Fruit fly (Drosophila melanogaster): Measurements from ENCODE around the gene Papss.

The Papss gene

DNA sequence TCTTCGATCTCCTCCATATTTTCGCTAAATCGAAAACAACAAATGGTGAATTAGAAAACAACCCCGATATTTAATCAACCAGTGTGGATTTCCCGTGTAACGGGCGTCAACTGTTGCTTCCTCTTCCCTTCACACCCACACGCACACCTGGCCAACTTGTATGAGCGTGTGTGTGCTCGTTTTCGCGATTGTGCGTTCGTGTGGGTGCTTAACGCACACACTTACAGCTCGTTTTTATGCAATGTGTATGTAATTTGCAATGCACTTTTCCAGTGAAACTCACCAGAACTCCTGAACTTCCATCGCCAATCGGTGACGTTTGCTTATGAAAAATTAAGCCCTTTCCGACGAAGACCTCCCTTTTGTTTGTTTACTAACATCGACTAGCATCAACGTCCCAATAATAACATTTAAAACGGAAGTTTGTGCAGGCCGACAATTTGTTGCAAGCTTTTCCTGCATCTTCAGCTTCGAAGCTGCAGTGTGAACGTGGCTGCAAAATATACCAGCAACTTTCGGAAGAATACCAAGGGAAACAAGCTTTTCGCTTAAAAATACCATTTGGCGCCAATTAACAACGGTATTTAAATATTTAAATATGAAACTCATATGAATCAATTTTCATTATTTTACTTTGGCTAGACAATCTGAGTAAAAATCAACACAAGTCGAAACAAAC lies 29.5 kb upstream of the Papss start, which contains the start of gene cyc (continued):
- TF ChIP-seq CG16779 (tag; optimal IDR thresholded peaks at IDR 0.05): no peak
- no peak for TF ChIP-seq cyc (GFP tag; optimal IDR thresholded peaks at IDR 0.05)
- TF ChIP-seq CG4318 (GFP tag; optimal IDR thresholded peaks at IDR 0.05): no peak
- TF ChIP-seq OdsH (GFP tag; optimal IDR thresholded peaks at IDR 0.05): no peak
- no peak for TF ChIP-seq spab (GFP tag; optimal IDR thresholded peaks at IDR 0.05)
- no peak for TF ChIP-seq fkh (GFP tag; optimal IDR thresholded peaks at IDR 0.05)
- no peak for TF ChIP-seq topi (GFP tag; optimal IDR thresholded peaks at IDR 0.05)
- no peak for TF ChIP-seq salr (GFP tag; optimal IDR thresholded peaks at IDR 0.05)
- peak; percentile 33 for TF ChIP-seq dac (GFP tag; optimal IDR thresholded peaks at IDR 0.05)
- TF ChIP-seq pdm3 (GFP tag; optimal IDR thresholded peaks at IDR 0.05): no peak
- peak; percentile 47; the same call in 2 of the 3 replicates for TF ChIP-seq CG8119 (GFP tag; IDR thresholded peaks at IDR 0.05)
- no peak for TF ChIP-seq net (GFP tag; optimal IDR thresholded peaks at IDR 0.05)
- no peak for TF ChIP-seq Eip75B (GFP tag; optimal IDR thresholded peaks at IDR 0.05)
- TF ChIP-seq vri (GFP tag; optimal IDR thresholded peaks at IDR 0.05): no peak
- TF ChIP-seq Hr39 (GFP tag; optimal IDR thresholded peaks at IDR 0.05): no peak
- no peak for TF ChIP-seq Smox (GFP tag; optimal IDR thresholded peaks at IDR 0.05)
- TF ChIP-seq fd59A (GFP tag; optimal IDR thresholded peaks at IDR 0.05): no peak
- TF ChIP-seq Gug (GFP tag; IDR thresholded peaks at IDR 0.05): no peak
- no peak for TF ChIP-seq acj6 (GFP tag; optimal IDR thresholded peaks at IDR 0.05)
- TF ChIP-seq eg (GFP tag; IDR thresholded peaks at IDR 0.05): peak; percentile 32; the same call in 1 of the 3 replicates

DNA sequence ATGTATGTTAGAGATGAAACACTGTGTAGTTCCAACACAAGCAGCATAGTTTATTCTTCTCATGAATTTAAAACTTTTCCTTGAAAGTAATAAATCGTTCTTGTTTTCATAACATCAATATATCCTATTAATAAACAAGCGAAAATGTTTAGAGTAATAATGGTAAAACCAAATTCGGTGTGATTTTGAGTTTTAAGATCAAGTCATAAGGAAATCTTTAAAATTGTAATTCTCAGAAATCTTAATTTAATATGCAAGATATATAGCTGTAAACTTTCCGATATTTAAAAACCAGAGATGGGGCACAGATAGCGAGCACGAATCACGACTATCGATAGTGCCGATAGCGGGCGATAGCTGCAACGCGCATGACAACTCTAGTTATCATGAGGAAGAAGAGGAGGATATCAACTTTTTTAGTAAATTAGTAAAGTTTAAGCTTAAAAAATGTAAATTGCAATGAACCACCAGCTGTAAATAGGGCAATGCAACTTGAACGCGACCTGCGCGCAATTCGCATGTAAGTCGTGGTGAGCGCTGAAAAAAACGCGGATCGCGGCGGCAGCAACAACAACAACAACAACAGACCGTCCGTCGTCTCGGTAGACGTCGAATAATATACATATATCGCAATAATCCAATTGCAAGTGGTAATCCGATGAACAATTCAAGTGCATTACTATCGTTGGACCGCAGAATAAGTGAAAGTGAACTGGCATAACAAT lies 27.1 kb upstream of the Papss start, which contains the start of the genes Fibp and Deaf1:
Gene Fibp, minus strand, starts transcription at position 161 of the 725 bp plus-strand sequence.
Gene Deaf1, plus strand, starts transcription at position 368 of the 725 bp plus-strand sequence.
- TF ChIP-seq Met (GFP tag; optimal IDR thresholded peaks at IDR 0.05) (peak; percentile 77), CG3919 (GFP tag; optimal IDR thresholded peaks at IDR 0.05) (peak; percentile 72), vri (GFP tag; optimal IDR thresholded peaks at IDR 0.05) (no peak), CG6808 (GFP tag; optimal IDR thresholded peaks at IDR 0.05) (no peak), OdsH (GFP tag; optimal IDR thresholded peaks at IDR 0.05) (no peak), dac (GFP tag; optimal IDR thresholded peaks at IDR 0.05) (peak; percentile 21), achi (GFP tag; optimal IDR thresholded peaks at IDR 0.05) (no peak), fd85E (GFP tag; optimal IDR thresholded peaks at IDR 0.05) (no peak), CG7368 (GFP tag; optimal IDR thresholded peaks at IDR 0.05) (peak; percentile 56), CG8119 (GFP tag; IDR thresholded peaks at IDR 0.05) (no peak; the same call in 2 of the 3 replicates), Smox (GFP tag; optimal IDR thresholded peaks at IDR 0.05) (peak; percentile 14), Sox15 (GFP tag; optimal IDR thresholded peaks at IDR 0.05) (peak; percentile 72), Gug (GFP tag; IDR thresholded peaks at IDR 0.05) (peak; percentile 14), CG6792 (GFP tag; optimal IDR thresholded peaks at IDR 0.05) (peak; percentile 63), CG6276 (GFP tag; optimal IDR thresholded peaks at IDR 0.05) (no peak), Ets21C (GFP tag; optimal IDR thresholded peaks at IDR 0.05) (peak; percentile 84), Hr39 (GFP tag; optimal IDR thresholded peaks at IDR 0.05) (peak; percentile 88), CG8319 (GFP tag; optimal IDR thresholded peaks at IDR 0.05) (no peak), CG31627 (GFP tag; optimal IDR thresholded peaks at IDR 0.05) (peak; percentile 91), svp (GFP tag) (no peak), Ets96B (tag; optimal IDR thresholded peaks at IDR 0.05) (peak; percentile 64), net (GFP tag; optimal IDR thresholded peaks at IDR 0.05) (no peak), CG8632 (GFP tag; optimal IDR thresholded peaks at IDR 0.05) (peak; percentile 66), Eip75B (GFP tag; optimal IDR thresholded peaks at IDR 0.05) (peak; percentile 71), dsx (GFP tag; optimal IDR thresholded peaks at IDR 0.05; ENCODE audit: poor library complexity, severe bottlenecking) (peak; percentile 37), CG16779 (tag; optimal IDR thresholded peaks at IDR 0.05) (no peak), acj6 (GFP tag; optimal IDR thresholded peaks at IDR 0.05) (peak; percentile 80), Blimp-1 (GFP tag; optimal IDR thresholded peaks at IDR 0.05) (no peak), CG10631 (GFP tag; optimal IDR thresholded peaks at IDR 0.05) (peak; percentile 84), Lpt (GFP tag; optimal IDR thresholded peaks at IDR 0.05) (peak; percentile 47), Eip93F (GFP tag; optimal IDR thresholded peaks at IDR 0.05) (no peak), CG10669 (GFP tag; optimal IDR thresholded peaks at IDR 0.05) (peak; percentile 55), eg (GFP tag; IDR thresholded peaks at IDR 0.05) (peak; percentile 43; the same call in 2 of the 3 replicates), topi (GFP tag; optimal IDR thresholded peaks at IDR 0.05) (peak; percentile 77), CG11902 (GFP tag; optimal IDR thresholded peaks at IDR 0.05) (peak; percentile 70), spab (GFP tag; optimal IDR thresholded peaks at IDR 0.05) (no peak), Eip78C (GFP tag) (peak; percentile 91), Hr4 (GFP tag; optimal IDR thresholded peaks at IDR 0.05) (peak; percentile 79), lz (GFP tag; optimal IDR thresholded peaks at IDR 0.05) (peak; percentile 87), CG11294 (GFP tag; IDR thresholded peaks at IDR 0.05) (no peak; the same call in 1 of the 2 replicates)

Measured in whole organism, prepupa.